Fruit fly (Drosophila melanogaster): ENCODE measurements around the gene ssp2.
A peak's percentile ranks its signal among the peaks of the same experiment; 100 is the strongest.

Gene ssp2

dm6 chr3L:13938470-13939150 is 26.4 kb upstream of the ssp2 start (continued):
- peak; percentile 19; the same call in 1 of the 2 replicates for TF ChIP-seq dati (GFP tag; IDR thresholded peaks at IDR 0.05)
- peak; percentile 88 for TF ChIP-seq danr (GFP tag; IDR thresholded peaks at IDR 0.05)
- peak; percentile 85 for TF ChIP-seq luna (GFP tag; optimal IDR thresholded peaks at IDR 0.05)
- peak; percentile 66 for TF ChIP-seq seq (GFP tag; IDR thresholded peaks at IDR 0.05)
- TF ChIP-seq az2 (GFP tag; optimal IDR thresholded peaks at IDR 0.05), result peak; percentile 88
- no peak for TF ChIP-seq pan (optimal IDR thresholded peaks at IDR 0.05)
- peak in 1 of 2 experiments; percentile 63 for TF ChIP-seq pan (GFP tag; optimal IDR thresholded peaks at IDR 0.05 in 1 of 2, IDR thresholded peaks at IDR 0.05 in 1 of 2)
- peak; percentile 90 for TF ChIP-seq nau (GFP tag; optimal IDR thresholded peaks at IDR 0.05)
- TF ChIP-seq ab (GFP tag; optimal IDR thresholded peaks at IDR 0.05), result peak; percentile 69
- no peak for TF ChIP-seq Sin3A (optimal IDR thresholded peaks at IDR 0.05)
- TF ChIP-seq CG7745 (tag; optimal IDR thresholded peaks at IDR 0.05), result no peak
- TF ChIP-seq CG3726 (GFP tag; IDR thresholded peaks at IDR 0.05), result no peak
- TF ChIP-seq NFAT (GFP tag; IDR thresholded peaks at IDR 0.05), result peak; percentile 40
- TF ChIP-seq Tbp (GFP tag; optimal IDR thresholded peaks at IDR 0.05), result no peak
- TF ChIP-seq Ptx1 (GFP tag; IDR thresholded peaks at IDR 0.05), result peak; percentile 76
- TF ChIP-seq CG12391 (tag; optimal IDR thresholded peaks at IDR 0.05), result peak; percentile 92
- peak; percentile 82 for TF ChIP-seq CG6683 (GFP tag; optimal IDR thresholded peaks at IDR 0.05)
- peak; percentile 78 for TF ChIP-seq CG17359 (tag; optimal IDR thresholded peaks at IDR 0.05)
- peak; percentile 68 for TF ChIP-seq kay (GFP tag; optimal IDR thresholded peaks at IDR 0.05)
- TF ChIP-seq vvl (GFP tag; IDR thresholded peaks at IDR 0.05), result peak; percentile 60; the same call in 1 of the 2 replicates
- peak; percentile 89 for TF ChIP-seq Dad (GFP tag; optimal IDR thresholded peaks at IDR 0.05)
- peak; percentile 69 for TF ChIP-seq vfl (GFP tag; optimal IDR thresholded peaks at IDR 0.05)
- TF ChIP-seq CG12155 (GFP tag; optimal IDR thresholded peaks at IDR 0.05), result peak; percentile 81
- peak; percentile 85 for TF ChIP-seq BtbVII (GFP tag; optimal IDR thresholded peaks at IDR 0.05)
- peak; percentile 67 for TF ChIP-seq sisA (GFP tag; IDR thresholded peaks at IDR 0.05)
- TF ChIP-seq CG10431 (GFP tag; optimal IDR thresholded peaks at IDR 0.05), result peak; percentile 58
- peak; percentile 85 for TF ChIP-seq pb (GFP tag; optimal IDR thresholded peaks at IDR 0.05)
- TF ChIP-seq Hr39 (optimal IDR thresholded peaks at IDR 0.05), result no peak
- peak; percentile 65 for TF ChIP-seq CG14441 (GFP tag; IDR thresholded peaks at IDR 0.05)
- peak; percentile 56 for TF ChIP-seq salm (tag; optimal IDR thresholded peaks at IDR 0.05)
- TF ChIP-seq CG2116 (GFP tag; optimal IDR thresholded peaks at IDR 0.05), result peak; percentile 71
- TF ChIP-seq gro (GFP tag; optimal IDR thresholded peaks at IDR 0.05), result peak; percentile 92
- peak; percentile 85 for TF ChIP-seq CG4820 (GFP tag; optimal IDR thresholded peaks at IDR 0.05)
- peak; percentile 75 to 86 for TF ChIP-seq bsh (GFP tag; optimal IDR thresholded peaks at IDR 0.05)
- no peak for TF ChIP-seq Dp (GFP tag; optimal IDR thresholded peaks at IDR 0.05)
- peak; percentile 83 for TF ChIP-seq grn (GFP tag; optimal IDR thresholded peaks at IDR 0.05)
- TF ChIP-seq org-1 (GFP tag; optimal IDR thresholded peaks at IDR 0.05), result peak; percentile 90
- TF ChIP-seq CG10321 (GFP tag; IDR thresholded peaks at IDR 0.05), result no peak; the same call in 1 of the 2 replicates
- peak; percentile 37 for TF ChIP-seq CG32772 (GFP tag; IDR thresholded peaks at IDR 0.05)
- TF ChIP-seq cg (GFP tag; optimal IDR thresholded peaks at IDR 0.05), result no peak
- TF ChIP-seq CG31388 (GFP tag; optimal IDR thresholded peaks at IDR 0.05), result peak; percentile 51
- no peak for TF ChIP-seq fru (optimal IDR thresholded peaks at IDR 0.05)
- TF ChIP-seq CG6654 (GFP tag; optimal IDR thresholded peaks at IDR 0.05), result peak; percentile 71
- peak; percentile 66 for TF ChIP-seq unpg (GFP tag; optimal IDR thresholded peaks at IDR 0.05)
- TF ChIP-seq CG8089 (GFP tag; optimal IDR thresholded peaks at IDR 0.05), result peak; percentile 85
- TF ChIP-seq CG8359 (GFP tag; optimal IDR thresholded peaks at IDR 0.05; ENCODE audit: borderline replicate concordance), result peak; percentile 74
- TF ChIP-seq CG10462 (GFP tag; optimal IDR thresholded peaks at IDR 0.05), result peak; percentile 83
- TF ChIP-seq CHES-1-like (GFP tag; optimal IDR thresholded peaks at IDR 0.05), result peak; percentile 94
- peak; percentile 90 for TF ChIP-seq CG16863 (GFP tag; optimal IDR thresholded peaks at IDR 0.05)
- no peak for TF ChIP-seq Jarid2 (GFP tag; optimal IDR thresholded peaks at IDR 0.05)
- peak; percentile 59 for TF ChIP-seq CG17186 (GFP tag; optimal IDR thresholded peaks at IDR 0.05)
